Fruit fly (Drosophila melanogaster) S2 (cell line): Measurements from ENCODE around the gene Eip93F.

Experiments
- CG8478 ChIP-seq: fragments of >200 bp; optimal IDR thresholded peaks from 2 replicates; lab custom pipeline; 2018
- CTCF ChIP-seq, 2 experiments: fragments of >200 bp; optimal IDR thresholded peaks; 2 replicates each; lab custom pipeline; 2018

DNA sequence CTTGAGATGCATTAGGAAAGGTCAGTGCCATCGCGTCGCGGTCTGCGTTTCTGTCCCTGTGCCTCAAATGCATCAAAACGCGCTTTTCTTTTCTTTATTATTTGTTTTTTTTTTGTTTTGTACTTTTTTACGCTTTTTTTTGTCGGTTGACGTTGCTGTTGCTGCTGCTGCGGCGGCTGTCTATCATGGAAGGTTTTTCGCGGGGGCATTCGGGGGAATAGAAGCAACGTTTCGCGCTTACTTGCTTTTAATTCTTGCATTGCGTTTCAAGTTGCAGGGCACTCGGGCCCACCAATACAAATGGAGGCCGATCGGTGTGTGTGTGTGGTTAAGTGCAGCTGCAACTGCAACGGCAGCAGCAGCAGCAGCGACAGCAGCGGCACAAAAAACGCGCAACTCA lies 15.0 kb upstream of the Eip93F start:
- TF ChIP-seq CTCF (optimal IDR thresholded peaks at IDR 0.05; lab: Kevin White, UChicago) (no peak), CG8478 (lab: Kevin White, UChicago) (no peak)
